Worm (Caenorhabditis elegans) whole organism, L3 larva: ENCODE measurements around the gene nfki-1.

Source experiments
- R02D3.7 ChIP-seq: fragments of 150-350 bp; optimal IDR thresholded peaks from 2 replicates; lab custom pipeline; 2014; ENCODE audit warnings: missing biosample characterization, missing genetic modification characterization
- ZK546.5 ChIP-seq: sonication (generic microtip); optimal IDR thresholded peaks from 2 replicates; lab custom pipeline; 2017; ENCODE audit warnings: missing biosample characterization, missing genetic modification characterization
- aly-2 ChIP-seq: fragments of 150-350 bp; optimal IDR thresholded peaks from 2 replicates; lab custom pipeline; 2014; ENCODE audit warnings: missing biosample characterization, missing genetic modification characterization
- ama-1 ChIP-seq: fragments of 150-350 bp; optimal IDR thresholded peaks from 2 replicates; lab custom pipeline; 2018
- ceh-16 ChIP-seq: sonication (generic microtip); optimal IDR thresholded peaks from 2 replicates; lab custom pipeline; 2017; ENCODE audit warnings: missing biosample characterization, missing genetic modification characterization
- ceh-28 ChIP-seq: fragments of 150-350 bp; optimal IDR thresholded peaks from 2 replicates; lab custom pipeline; 2014; ENCODE audit warnings: missing biosample characterization, missing genetic modification reagents, missing genetic modification characterization
- ceh-82 ChIP-seq: fragments of 150-350 bp; optimal IDR thresholded peaks from 2 replicates; lab custom pipeline; 2014; ENCODE audit warnings: missing biosample characterization, missing genetic modification characterization
- ceh-9 ChIP-seq: sonication (generic microtip); optimal IDR thresholded peaks from 2 replicates; lab custom pipeline; 2018; ENCODE audit warnings: missing biosample characterization, missing genetic modification characterization
- daf-12 ChIP-seq: fragments of 150-350 bp; optimal IDR thresholded peaks from 2 replicates; lab custom pipeline; 2014; ENCODE audit warnings: missing biosample characterization, missing genetic modification reagents, missing genetic modification characterization
- egl-27 ChIP-seq: sonication (generic microtip); optimal IDR thresholded peaks from 4 replicates; lab custom pipeline; 2017; ENCODE audit warnings: missing biosample characterization, missing genetic modification reagents, missing genetic modification characterization
- egl-5 ChIP-seq: fragments of 150-350 bp; optimal IDR thresholded peaks from 2 replicates; lab custom pipeline; 2017; ENCODE audit warnings: missing biosample characterization, missing genetic modification reagents, missing genetic modification characterization, inconsistent platforms
- elt-1 ChIP-seq: fragments of 150-350 bp; optimal IDR thresholded peaks from 2 replicates; lab custom pipeline; 2014; ENCODE audit warnings: missing biosample characterization, missing genetic modification characterization
- elt-2 ChIP-seq: sonication (generic microtip); optimal IDR thresholded peaks from 2 replicates; lab custom pipeline; 2016; ENCODE audit warnings: missing genetic modification reagents, mild to moderate bottlenecking, missing genetic modification characterization, missing compliant biosample characterization
- elt-3 ChIP-seq, 3 experiments: fragments of 150-350 bp in 1 of 3; sonication (generic microtip) in 2 of 3; optimal IDR thresholded peaks; 2 replicates in 2 of 3; 4 replicates in 1 of 3; lab custom pipeline; 2014 to 2017; ENCODE audit warnings: missing biosample characterization in 3 of 3, missing genetic modification characterization in 3 of 3
- fkh-10 ChIP-seq: sonication (generic microtip); optimal IDR thresholded peaks from 2 replicates; lab custom pipeline; 2017; ENCODE audit warnings: missing biosample characterization, missing genetic modification reagents, missing genetic modification characterization
- fkh-2 ChIP-seq: fragments of 150-350 bp; optimal IDR thresholded peaks from 2 replicates; lab custom pipeline; 2014; ENCODE audit warnings: missing biosample characterization, missing genetic modification reagents, missing genetic modification characterization
- fos-1 ChIP-seq: fragments of 150-350 bp; optimal IDR thresholded peaks from 2 replicates; lab custom pipeline; 2014; ENCODE audit warnings: missing biosample characterization, missing genetic modification characterization
- jun-1 ChIP-seq: fragments of 150-350 bp; optimal IDR thresholded peaks from 2 replicates; lab custom pipeline; 2014; ENCODE audit warnings: missing biosample characterization, missing genetic modification reagents, missing genetic modification characterization
- lin-15B ChIP-seq: fragments of 150-350 bp; optimal IDR thresholded peaks from 2 replicates; lab custom pipeline; 2014; ENCODE audit warnings: missing biosample characterization, missing genetic modification characterization
- lin-39 ChIP-seq: fragments of 150-350 bp; optimal IDR thresholded peaks from 2 replicates; lab custom pipeline; 2018; ENCODE audit warnings: missing biosample characterization, missing genetic modification reagents, missing genetic modification characterization
- lsy-12 ChIP-seq: sonication (generic microtip); optimal IDR thresholded peaks from 2 replicates; lab custom pipeline; 2016; ENCODE audit warnings: mild to moderate bottlenecking, missing genetic modification characterization, missing compliant biosample characterization
- mdl-1 ChIP-seq: fragments of 150-350 bp; optimal IDR thresholded peaks from 2 replicates; lab custom pipeline; 2014; ENCODE audit warnings: missing biosample characterization, missing genetic modification characterization
- mml-1 ChIP-seq: fragments of 150-350 bp; sonication (generic microtip); optimal IDR thresholded peaks from 3 replicates; lab custom pipeline; 2014; ENCODE audit warnings: missing biosample characterization, missing genetic modification characterization
- nfya-1 ChIP-seq: sonication (generic microtip); optimal IDR thresholded peaks from 2 replicates; lab custom pipeline; 2017; ENCODE audit warnings: missing genetic modification characterization, mild to moderate bottlenecking, missing compliant biosample characterization, antibody characterized with exemption, moderate library complexity; ENCODE audit not compliant: insufficient read depth
- nhr-11 ChIP-seq: fragments of 150-350 bp; optimal IDR thresholded peaks from 2 replicates; lab custom pipeline; 2014; ENCODE audit warnings: missing biosample characterization, missing genetic modification characterization
- nhr-12 ChIP-seq: fragments of 150-350 bp; optimal IDR thresholded peaks from 2 replicates; lab custom pipeline; 2014; ENCODE audit warnings: missing biosample characterization, missing genetic modification characterization
- nhr-23 ChIP-seq: fragments of 150-350 bp; optimal IDR thresholded peaks from 2 replicates; lab custom pipeline; 2014; ENCODE audit warnings: missing biosample characterization, missing genetic modification reagents, missing genetic modification characterization
- nhr-237 ChIP-seq: fragments of 150-350 bp; optimal IDR thresholded peaks from 2 replicates; lab custom pipeline; 2014; ENCODE audit warnings: missing biosample characterization, missing genetic modification characterization
- nhr-25 ChIP-seq: sonication (generic microtip); optimal IDR thresholded peaks from 2 replicates; lab custom pipeline; 2017; ENCODE audit warnings: missing biosample characterization, missing genetic modification characterization
- nhr-28 ChIP-seq: fragments of 150-350 bp; optimal IDR thresholded peaks from 2 replicates; lab custom pipeline; 2014; ENCODE audit warnings: missing biosample characterization, missing genetic modification characterization
- nhr-43 ChIP-seq: sonication (generic microtip); optimal IDR thresholded peaks from 2 replicates; lab custom pipeline; 2016; ENCODE audit warnings: mild to moderate bottlenecking, missing genetic modification characterization, missing compliant biosample characterization; ENCODE audit not compliant: poor library complexity, severe bottlenecking
- nhr-67 ChIP-seq: fragments of 150-350 bp; optimal IDR thresholded peaks from 2 replicates; lab custom pipeline; 2014; ENCODE audit warnings: missing biosample characterization, missing genetic modification characterization
- nhr-76 ChIP-seq: fragments of 150-350 bp; sonication (generic microtip); optimal IDR thresholded peaks from 5 replicates; lab custom pipeline; 2014; ENCODE audit warnings: missing biosample characterization, missing genetic modification characterization
- nhr-77 ChIP-seq: fragments of 150-350 bp; optimal IDR thresholded peaks from 2 replicates; lab custom pipeline; 2014; ENCODE audit warnings: missing biosample characterization, missing genetic modification characterization
- pha-4 ChIP-seq: fragments of 150-350 bp; optimal IDR thresholded peaks from 2 replicates; lab custom pipeline; 2014; ENCODE audit warnings: missing biosample characterization, missing genetic modification reagents, missing genetic modification characterization
- pqm-1 ChIP-seq: fragments of 150-350 bp; optimal IDR thresholded peaks from 2 replicates; lab custom pipeline; 2017; ENCODE audit warnings: missing biosample characterization, missing genetic modification characterization, inconsistent platforms
- skn-1 ChIP-seq: fragments of 150-350 bp; optimal IDR thresholded peaks from 2 replicates; lab custom pipeline; 2014; ENCODE audit warnings: missing biosample characterization, missing genetic modification characterization
- snpc-4 ChIP-seq: fragments of 150-350 bp; optimal IDR thresholded peaks from 2 replicates; lab custom pipeline; 2014; ENCODE audit warnings: missing biosample characterization, missing genetic modification characterization
- tbx-2 ChIP-seq: sonication (generic microtip); optimal IDR thresholded peaks from 2 replicates; lab custom pipeline; 2016; ENCODE audit warnings: mild to moderate bottlenecking, missing genetic modification characterization, missing compliant biosample characterization
- unc-39 ChIP-seq: sonication (generic microtip); optimal IDR thresholded peaks from 4 replicates; lab custom pipeline; 2017; ENCODE audit warnings: missing biosample characterization, missing genetic modification characterization
- zag-1 ChIP-seq: fragments of 150-350 bp; optimal IDR thresholded peaks from 2 replicates; lab custom pipeline; 2014; ENCODE audit warnings: missing biosample characterization, missing genetic modification characterization
- ztf-11 ChIP-seq: fragments of 150-350 bp; optimal IDR thresholded peaks from 2 replicates; lab custom pipeline; 2014; ENCODE audit warnings: missing biosample characterization, missing genetic modification characterization
- ztf-4 ChIP-seq: fragments of 150-350 bp; optimal IDR thresholded peaks from 2 replicates; lab custom pipeline; 2014; ENCODE audit warnings: missing biosample characterization, missing genetic modification characterization

The nfki-1 gene

ce11 chrX:15377724-15378123, 22.7 kb downstream of the nfki-1 start, which contains the start of gene svh-5:
Gene svh-5 (minus strand): TSS chrX:15377824.
- TF ChIP-seq nhr-11 (no peak), nhr-25 (tag; lab: Kevin White, UChicago) (no peak), ama-1 (lab: Kevin White, UChicago) (no peak), nhr-43 (tag; lab: Kevin White, UChicago) (no peak), pha-4 (tag; lab: Kevin White, UChicago) (no peak), egl-27 (no peak), fos-1 (tag; lab: Kevin White, UChicago) (no peak), ztf-11 (tag; lab: Kevin White, UChicago) (no peak), lsy-12 (tag; lab: Kevin White, UChicago) (no peak)

ce11 chrX:15379882-15380281, 24.8 kb downstream of the nfki-1 start:
- no peak for TF ChIP-seq unc-39
- no peak for TF ChIP-seq ceh-28
- TF ChIP-seq snpc-4 (tag; lab: Kevin White, UChicago), result no peak
- no peak for TF ChIP-seq mdl-1 (tag; lab: Kevin White, UChicago)
- TF ChIP-seq nhr-43 (tag; lab: Kevin White, UChicago), result peak; percentile 1
- no peak for TF ChIP-seq egl-27
- TF ChIP-seq daf-12 (tag; lab: Kevin White, UChicago), result no peak
- TF ChIP-seq ztf-4, result no peak
- TF ChIP-seq elt-3 (tag; optimal IDR thresholded peaks at IDR 0.05; lab: Kevin White, UChicago), result peak in 1 of 3 experiments; percentile 6
- no peak for TF ChIP-seq nhr-77 (tag; lab: Kevin White, UChicago)
- peak; percentile 87 for TF ChIP-seq nhr-25 (tag; lab: Kevin White, UChicago)

DNA sequence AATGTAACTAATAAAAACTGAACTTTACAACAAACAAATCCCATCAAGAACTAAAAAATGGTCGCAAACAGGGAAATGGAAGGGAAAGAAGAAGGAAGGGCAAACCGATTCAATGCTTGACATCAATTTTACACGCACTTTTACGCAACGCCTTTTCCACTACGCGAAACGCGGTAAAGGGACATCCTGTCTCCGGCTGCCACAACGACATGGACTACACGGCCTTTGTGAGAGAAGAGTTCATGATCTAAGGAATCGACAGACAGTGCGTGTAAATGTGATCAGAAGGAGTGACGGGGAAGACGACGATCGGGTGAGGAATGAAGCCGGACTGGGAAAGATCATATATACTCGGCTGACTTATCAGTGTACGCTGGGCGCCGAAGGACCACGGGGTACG, 25.4 kb downstream of the nfki-1 start:
- TF ChIP-seq nhr-23 (peak; percentile 61), pqm-1 (no peak)
- TF ChIP-seq, all 47 proteins: peak for 1

DNA sequence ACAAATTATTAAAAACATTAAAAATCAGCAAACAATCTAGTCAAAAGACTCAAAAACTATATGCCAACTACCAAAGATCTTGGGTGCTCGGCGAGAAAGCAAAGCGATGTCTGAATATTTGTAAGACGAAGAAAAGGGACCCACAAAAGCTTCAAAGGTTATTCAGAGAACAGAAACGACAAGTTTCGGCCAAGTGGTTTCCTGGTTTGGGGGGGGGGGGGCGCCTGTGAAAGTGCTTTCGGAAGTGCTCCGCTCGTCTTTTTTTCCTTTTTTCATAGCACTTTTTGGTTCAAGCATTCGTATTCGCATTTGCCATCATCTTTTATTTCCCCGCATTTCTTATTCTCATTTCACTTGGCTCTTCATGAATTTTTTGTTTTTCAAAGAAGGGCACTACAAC, 26.4 kb downstream of the nfki-1 start:
- no peak for TF ChIP-seq nhr-43 (tag; lab: Kevin White, UChicago)
- peak; percentile 73 for TF ChIP-seq fkh-10 (GFP tag; lab: Kevin White, UChicago)

DNA sequence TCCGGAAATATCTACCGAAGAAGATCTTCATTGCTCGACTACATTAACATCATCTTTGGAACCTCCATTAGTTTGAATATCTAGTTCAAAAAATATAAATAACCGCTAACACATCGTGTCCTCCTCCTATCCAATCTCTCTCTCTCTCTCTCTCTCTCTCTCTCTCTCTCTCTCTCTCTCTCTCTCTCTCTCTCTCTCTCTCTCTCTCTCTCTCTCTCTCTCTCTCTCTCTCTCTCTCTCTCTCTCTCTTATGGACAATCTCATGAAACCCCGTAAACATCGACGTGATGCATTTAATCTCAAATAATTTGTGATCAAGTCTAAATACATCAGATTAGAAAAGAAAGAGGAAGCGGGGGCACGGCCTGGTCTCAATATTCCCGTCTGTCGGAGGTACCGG, 27.2 kb downstream of the nfki-1 start:
- TF ChIP-seq aly-2 (no peak), jun-1 (tag; lab: Kevin White, UChicago) (no peak), unc-39 (no peak), nhr-25 (tag; lab: Kevin White, UChicago) (peak; percentile 9), mml-1 (no peak), nhr-28 (no peak), ceh-82 (tag; lab: Kevin White, UChicago) (no peak), egl-5 (tag; lab: Kevin White, UChicago) (no peak), nhr-23 (peak; percentile 33), ceh-9 (no peak), nfya-1 (tag; lab: Kevin White, UChicago) (peak; percentile 21), elt-2 (tag; lab: Kevin White, UChicago) (no peak), pha-4 (tag; lab: Kevin White, UChicago) (no peak), lin-15B (tag; lab: Kevin White, UChicago) (no peak)

- TF ChIP-seq skn-1 (tag; lab: Kevin White, UChicago) (no peak), nhr-11 (no peak), R02D3.7 (tag; lab: Kevin White, UChicago) (no peak), zag-1 (tag; lab: Kevin White, UChicago) (no peak), elt-2 (tag; lab: Kevin White, UChicago) (peak; percentile 46), lin-39 (tag; lab: Kevin White, UChicago) (peak; percentile 43), mdl-1 (tag; lab: Kevin White, UChicago) (no peak), lin-15B (tag; lab: Kevin White, UChicago) (no peak), tbx-2 (tag; lab: Kevin White, UChicago) (no peak), nhr-76 (tag; lab: Kevin White, UChicago) (no peak), pqm-1 (peak; percentile 33), elt-3 (tag; optimal IDR thresholded peaks at IDR 0.05; lab: Kevin White, UChicago) (no peak), ama-1 (lab: Kevin White, UChicago) (no peak), nfya-1 (tag; lab: Kevin White, UChicago) (peak; percentile 6), nhr-67 (tag; lab: Kevin White, UChicago) (no peak), ZK546.5 (tag; lab: Kevin White, UChicago) (no peak), elt-1 (tag; lab: Kevin White, UChicago) (no peak), nhr-77 (tag; lab: Kevin White, UChicago) (no peak), nhr-237 (tag; lab: Kevin White, UChicago) (no peak), mml-1 (no peak), ceh-16 (no peak), unc-39 (no peak), ceh-9 (no peak), ceh-82 (tag; lab: Kevin White, UChicago) (no peak), egl-27 (no peak), fkh-2 (tag; lab: Kevin White, UChicago) (no peak), nhr-12 (no peak), nhr-28 (no peak)
Measured at ce11 chrX:15382914-15383313, 27.9 kb downstream of the nfki-1 start.
